Fruit fly (Drosophila melanogaster) whole organism, embryonic: ENCODE data around the gene CG5863.

Source experiments
- Aef1 ChIP-seq: fragments of 200-800 bp; sonication (Bioruptor generic); IDR thresholded peaks from 3 replicates; pipeline ENCODE4 v1.3.6; 2022; ENCODE audit warnings: missing biosample characterization, missing genetic modification characterization
- Antp ChIP-seq: fragments of 200-800 bp; sonication (Bioruptor generic); optimal IDR thresholded peaks from 3 replicates; lab custom pipeline; 2016; ENCODE audit warnings: missing biosample characterization, missing genetic modification characterization
- Bgb ChIP-seq: fragments of 200-800 bp; sonication (Bioruptor generic); IDR thresholded peaks from 2 replicates; pipeline ENCODE4 v1.3.6; 2022; ENCODE audit warnings: missing biosample characterization, missing genetic modification characterization; ENCODE audit not compliant: partially characterized antibody
- CG11723 ChIP-seq: fragments of 200-800 bp; sonication (Bioruptor generic); optimal IDR thresholded peaks from 2 replicates; lab custom pipeline; 2017; ENCODE audit warnings: missing biosample characterization, mild to moderate bottlenecking, missing genetic modification characterization
- CG14050 ChIP-seq: fragments of 200-800 bp; sonication (Bioruptor generic); IDR thresholded peaks from 3 replicates; pipeline ENCODE4 v1.3.6; 2022; ENCODE audit warnings: missing biosample characterization, missing genetic modification characterization
- CG1602 ChIP-seq: fragments of 200-800 bp; sonication (Bioruptor generic); optimal IDR thresholded peaks from 3 replicates; lab custom pipeline; 2016; ENCODE audit warnings: missing biosample characterization, missing genetic modification characterization
- CG17328 ChIP-seq: fragments of 200-800 bp; sonication (Bioruptor generic); IDR thresholded peaks from 2 replicates; pipeline ENCODE4 v1.3.6; 2022; ENCODE audit warnings: missing biosample characterization, missing genetic modification characterization
- CG17359 ChIP-seq: fragments of 200-800 bp; sonication (Bioruptor generic); optimal IDR thresholded peaks from 3 replicates; lab custom pipeline; 2018; ENCODE audit warnings: missing biosample characterization, mild to moderate bottlenecking, missing genetic modification characterization, moderate library complexity
- CG2875 ChIP-seq: fragments of 200-800 bp; sonication (Bioruptor generic); optimal IDR thresholded peaks from 2 replicates; lab custom pipeline; 2017; ENCODE audit warnings: missing biosample characterization, mild to moderate bottlenecking, missing genetic modification characterization, missing genetic modification reagents
- CG3163 ChIP-seq: fragments of 200-800 bp; sonication (Bioruptor generic); optimal IDR thresholded peaks from 3 replicates; lab custom pipeline; 2016; ENCODE audit warnings: missing biosample characterization, missing genetic modification characterization
- CG6272 ChIP-seq: fragments of 200-800 bp; sonication (Bioruptor generic); IDR thresholded peaks from 2 replicates; pipeline ENCODE4 v1.3.6; 2022; ENCODE audit warnings: missing biosample characterization, missing genetic modification characterization
- CG6689 ChIP-seq: fragments of 200-800 bp; sonication (Bioruptor generic); IDR thresholded peaks from 2 replicates; pipeline ENCODE4 v1.3.6; 2022; ENCODE audit warnings: missing biosample characterization, missing genetic modification characterization
- CG7556 ChIP-seq: fragments of 200-800 bp; sonication (Bioruptor generic); optimal IDR thresholded peaks from 2 replicates; lab custom pipeline; 2017; ENCODE audit warnings: missing biosample characterization, mild to moderate bottlenecking, missing genetic modification characterization
- Camta ChIP-seq: fragments of 200-800 bp; sonication (Bioruptor generic); optimal IDR thresholded peaks from 2 replicates; lab custom pipeline; 2016; ENCODE audit warnings: missing biosample characterization, missing genetic modification characterization
- D19B ChIP-seq: fragments of 200-800 bp; sonication (Bioruptor generic); optimal IDR thresholded peaks from 2 replicates; lab custom pipeline; 2017; ENCODE audit warnings: missing biosample characterization, mild to moderate bottlenecking, missing genetic modification characterization
- Dref ChIP-seq: fragments of 200-800 bp; sonication (Bioruptor generic); IDR thresholded peaks from 2 replicates; pipeline ENCODE4 v1.3.6; 2022; ENCODE audit warnings: missing biosample characterization, missing genetic modification characterization
- GATAe ChIP-seq: fragments of 200-800 bp; sonication (Bioruptor generic); conservative IDR thresholded peaks from 2 replicates; pipeline ENCODE4 v1.3.6; 2022; ENCODE audit warnings: missing biosample characterization, missing genetic modification characterization
- HLH3B ChIP-seq: fragments of 200-800 bp; sonication (Bioruptor generic); IDR thresholded peaks from 2 replicates; pipeline ENCODE4 v1.3.6; 2022; ENCODE audit warnings: missing biosample characterization, missing genetic modification characterization
- Hmr ChIP-seq: fragments of 200-800 bp; sonication (Bioruptor generic); optimal IDR thresholded peaks from 3 replicates; lab custom pipeline; 2017; ENCODE audit warnings: mild to moderate bottlenecking, missing biosample characterization, missing genetic modification reagents, missing genetic modification characterization
- MESR4 ChIP-seq: fragments of 200-800 bp; sonication (Bioruptor generic); optimal IDR thresholded peaks from 2 replicates; lab custom pipeline; 2018; ENCODE audit warnings: missing biosample characterization, mild to moderate bottlenecking, missing genetic modification characterization, moderate library complexity
- Max ChIP-seq: fragments of 200-800 bp; sonication (Bioruptor generic); optimal IDR thresholded peaks from 2 replicates; lab custom pipeline; 2016; ENCODE audit warnings: missing biosample characterization, mild to moderate bottlenecking, missing genetic modification characterization
- Mrtf ChIP-seq: fragments of 200-800 bp; sonication (Bioruptor generic); IDR thresholded peaks from 3 replicates; pipeline ENCODE4 v1.3.6; 2022; ENCODE audit warnings: missing biosample characterization, missing genetic modification characterization
- Nf-YA ChIP-seq: fragments of 200-800 bp; sonication (Bioruptor generic); IDR thresholded peaks from 2 replicates; pipeline ENCODE4 v1.3.6; 2022; ENCODE audit warnings: missing biosample characterization, missing genetic modification characterization
- Nf-YC ChIP-seq: fragments of 200-800 bp; optimal IDR thresholded peaks from 3 replicates; lab custom pipeline; 2019; ENCODE audit warnings: missing biosample characterization, mild to moderate bottlenecking, missing genetic modification characterization, moderate library complexity
- Scr ChIP-seq: fragments of 200-800 bp; sonication (Bioruptor generic); IDR thresholded peaks from 2 replicates; pipeline ENCODE4 v1.3.6; 2022; ENCODE audit warnings: missing biosample characterization, missing genetic modification characterization; ENCODE audit not compliant: partially characterized antibody
- Sox100B ChIP-seq: fragments of 200-800 bp; sonication (Bioruptor generic); optimal IDR thresholded peaks from 3 replicates; lab custom pipeline; 2018; ENCODE audit warnings: missing biosample characterization, mild to moderate bottlenecking, missing genetic modification characterization
- Stat92E ChIP-seq, 3 experiments: fragments of >200 bp in 2 of 3; fragments of 200-800 bp in 1 of 3; sonication (Bioruptor generic) in 1 of 3; optimal IDR thresholded peaks; 2 replicates each; lab custom pipeline; 2017 to 2019; ENCODE audit warnings: missing biosample characterization in 3 of 3, missing genetic modification characterization in 3 of 3, mild to moderate bottlenecking in 1 of 3, moderate library complexity in 1 of 3
- Taf1 ChIP-seq: fragments of 200-800 bp; sonication (Bioruptor generic); IDR thresholded peaks from 2 replicates; pipeline ENCODE4 v1.3.6; 2022; ENCODE audit warnings: missing biosample characterization, missing genetic modification characterization
- Trl ChIP-seq, 3 experiments: fragments of >200 bp in 2 of 3; fragments of 200-800 bp in 1 of 3; sonication (Bioruptor generic) in 1 of 3; optimal IDR thresholded peaks; 2 replicates in 1 of 3; 3 replicates in 2 of 3; lab custom pipeline; 2016 to 2017; ENCODE audit warnings: missing biosample characterization in 1 of 3, missing genetic modification characterization in 1 of 3
- Xbp1 ChIP-seq: fragments of 200-800 bp; sonication (Bioruptor generic); optimal IDR thresholded peaks from 3 replicates; lab custom pipeline; 2016; ENCODE audit warnings: missing biosample characterization, mild to moderate bottlenecking, missing genetic modification characterization
- ash1 ChIP-seq: fragments of 200-800 bp; sonication (Bioruptor generic); optimal IDR thresholded peaks from 2 replicates; lab custom pipeline; 2018; ENCODE audit warnings: missing biosample characterization, mild to moderate bottlenecking, missing genetic modification characterization
- btn ChIP-seq: fragments of 200-800 bp; sonication (Bioruptor generic); optimal IDR thresholded peaks from 2 replicates; lab custom pipeline; 2016; ENCODE audit warnings: missing biosample characterization, missing genetic modification characterization
- cad ChIP-seq: fragments of >200 bp; optimal IDR thresholded peaks from 2 replicates; lab custom pipeline; 2017; ENCODE audit warnings: missing biosample characterization, missing genetic modification characterization
- cas ChIP-seq: fragments of 200-800 bp; sonication (Bioruptor generic); IDR thresholded peaks from 2 replicates; pipeline ENCODE4 v1.3.6; 2022; ENCODE audit warnings: missing biosample characterization, missing genetic modification characterization
- dati ChIP-seq: fragments of 200-800 bp; sonication (Bioruptor generic); IDR thresholded peaks from 2 replicates; pipeline ENCODE4 v1.3.6; 2022; ENCODE audit warnings: missing biosample characterization, missing genetic modification characterization
- eve ChIP-seq, 2 experiments: fragments of >200 bp; optimal IDR thresholded peaks; 2 replicates each; lab custom pipeline; 2017; ENCODE audit warnings: missing biosample characterization in 2 of 2, missing genetic modification characterization in 2 of 2
- eyg ChIP-seq: fragments of 200-800 bp; sonication (Bioruptor generic); optimal IDR thresholded peaks from 3 replicates; lab custom pipeline; 2016; ENCODE audit warnings: missing biosample characterization, missing genetic modification characterization
- grau ChIP-seq: fragments of 200-800 bp; optimal IDR thresholded peaks from 3 replicates; lab custom pipeline; 2019; ENCODE audit warnings: missing biosample characterization, mild to moderate bottlenecking, missing genetic modification characterization, moderate library complexity
- ham ChIP-seq: fragments of 200-800 bp; sonication (Bioruptor generic); IDR thresholded peaks from 2 replicates; pipeline ENCODE4 v1.3.6; 2022; ENCODE audit warnings: missing biosample characterization, missing genetic modification characterization
- jigr1 ChIP-seq: fragments of 200-800 bp; sonication (Bioruptor generic); IDR thresholded peaks from 3 replicates; pipeline ENCODE4 v1.3.6; 2022; ENCODE audit warnings: missing biosample characterization, missing genetic modification characterization
- klu ChIP-seq: fragments of 200-800 bp; sonication (Bioruptor generic); IDR thresholded peaks from 2 replicates; pipeline ENCODE4 v1.3.6; 2022; ENCODE audit warnings: missing biosample characterization, missing genetic modification characterization
- knrl ChIP-seq: fragments of 200-800 bp; sonication (Bioruptor generic); IDR thresholded peaks from 3 replicates; pipeline ENCODE4 v1.3.6; 2022; ENCODE audit warnings: missing biosample characterization, missing genetic modification characterization; ENCODE audit not compliant: partially characterized antibody
- nom ChIP-seq: fragments of 200-800 bp; sonication (Bioruptor generic); optimal IDR thresholded peaks from 2 replicates; lab custom pipeline; 2017; ENCODE audit warnings: missing biosample characterization, missing genetic modification characterization, mild to moderate bottlenecking, moderate library complexity, missing genetic modification reagents
- p53 ChIP-seq: fragments of 200-800 bp; sonication (Bioruptor generic); optimal IDR thresholded peaks from 2 replicates; lab custom pipeline; 2016; ENCODE audit warnings: missing biosample characterization, missing genetic modification characterization
- pb ChIP-seq: fragments of 200-800 bp; sonication (Bioruptor generic); optimal IDR thresholded peaks from 3 replicates; lab custom pipeline; 2016; ENCODE audit warnings: missing biosample characterization, missing genetic modification characterization
- ro ChIP-seq: fragments of 200-800 bp; sonication (Bioruptor generic); IDR thresholded peaks from 2 replicates; pipeline ENCODE4 v1.3.6; 2022; ENCODE audit warnings: missing biosample characterization, missing genetic modification characterization
- schlank ChIP-seq: fragments of 200-800 bp; sonication (Bioruptor generic); optimal IDR thresholded peaks from 2 replicates; lab custom pipeline; 2018; ENCODE audit warnings: missing biosample characterization, mild to moderate bottlenecking, missing genetic modification characterization
- sug ChIP-seq: fragments of 200-800 bp; optimal IDR thresholded peaks from 2 replicates; lab custom pipeline; 2019; ENCODE audit warnings: missing biosample characterization, mild to moderate bottlenecking, missing genetic modification characterization, moderate library complexity
- toy ChIP-seq: fragments of 200-800 bp; sonication (Bioruptor generic); IDR thresholded peaks from 2 replicates; pipeline ENCODE4 v1.3.6; 2022; ENCODE audit warnings: missing biosample characterization, missing genetic modification characterization
- unc-4 ChIP-seq: fragments of 200-800 bp; sonication (Bioruptor generic); IDR thresholded peaks from 2 replicates; pipeline ENCODE4 v1.3.6; 2022; ENCODE audit warnings: missing biosample characterization, missing genetic modification characterization; ENCODE audit not compliant: partially characterized antibody

Gene CG5863

DNA sequence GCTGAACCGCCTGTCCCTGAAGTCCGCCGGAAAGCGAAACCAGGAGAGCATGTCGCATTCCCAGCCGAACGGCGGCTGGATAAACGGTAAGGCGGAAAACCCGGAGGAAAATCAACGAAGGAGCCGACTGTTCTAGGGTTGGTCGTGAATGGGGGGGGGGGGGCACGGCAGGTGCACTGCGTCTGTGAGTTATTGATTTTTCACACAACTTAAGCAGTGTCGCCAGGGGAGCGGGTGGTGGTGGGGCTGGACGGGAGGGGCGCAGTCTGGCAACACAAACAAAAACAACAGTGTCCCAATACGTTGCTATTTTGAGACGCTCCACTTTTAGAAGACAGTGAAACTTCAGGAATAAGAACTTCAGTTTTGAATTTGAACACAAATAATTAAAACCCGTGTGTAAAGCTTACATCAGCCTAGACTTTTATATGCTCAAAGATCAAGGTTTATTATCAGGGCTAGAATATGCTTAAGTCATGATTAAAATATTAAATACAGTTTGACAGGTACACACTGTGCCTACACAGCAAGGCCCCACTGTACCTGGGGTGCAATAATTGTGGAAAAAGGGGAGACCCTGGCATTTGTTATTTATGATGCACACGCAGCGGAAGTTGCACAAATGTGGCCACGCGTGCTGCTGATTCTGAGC lies 24.6 kb upstream of the CG5863 start (continued):
- no peak for TF ChIP-seq GATAe
- TF ChIP-seq schlank (tag; lab: Kevin White, UChicago): no peak
- no peak for TF ChIP-seq cad (GFP tag; lab: Kevin White, UChicago)
- TF ChIP-seq sug (tag; lab: Kevin White, UChicago): peak; percentile 11
- TF ChIP-seq eyg: no peak
- peak; percentile 45 for TF ChIP-seq CG1602 (GFP tag; lab: Kevin White, UChicago)
- peak; percentile 57; the same call in 2 of the 3 replicates for TF ChIP-seq Aef1 (GFP tag; lab: Robert Waterston, UW)
- no peak for TF ChIP-seq Stat92E (GFP tag; optimal IDR thresholded peaks at IDR 0.05; lab: Kevin White, UChicago)
- TF ChIP-seq ham (GFP tag; lab: Robert Waterston, UW): no peak
- peak; percentile 2 for TF ChIP-seq btn (GFP tag; lab: Kevin White, UChicago)
- no peak for TF ChIP-seq jigr1 (GFP tag; lab: Robert Waterston, UW)
- TF ChIP-seq Bgb (GFP tag; lab: Robert Waterston, UW): no peak
- peak; percentile 72 for TF ChIP-seq Mrtf (GFP tag; lab: Robert Waterston, UW)
- peak; percentile 40; the same call in 1 of the 2 replicates for TF ChIP-seq CG6272 (GFP tag; lab: Robert Waterston, UW)
- no peak for TF ChIP-seq Dref (GFP tag; lab: Robert Waterston, UW)
- peak; percentile 29 for TF ChIP-seq nom
- TF ChIP-seq Sox100B: peak; percentile 73
- no peak; the same call in 1 of the 2 replicates for TF ChIP-seq Taf1 (GFP tag; lab: Robert Waterston, UW)
- no peak for TF ChIP-seq CG3163 (GFP tag; lab: Kevin White, UChicago)
- no peak for TF ChIP-seq klu (GFP tag; lab: Robert Waterston, UW)
- no peak for TF ChIP-seq Trl (optimal IDR thresholded peaks at IDR 0.05; lab: Kevin White, UChicago)
- TF ChIP-seq Trl (GFP tag; optimal IDR thresholded peaks at IDR 0.05; lab: Kevin White, UChicago): peak; percentile 36
- no peak for TF ChIP-seq unc-4 (GFP tag; lab: Robert Waterston, UW)
- peak; percentile 84 for TF ChIP-seq CG17328 (GFP tag; lab: Robert Waterston, UW)
- peak; percentile 68 for TF ChIP-seq CG14050
- no peak for TF ChIP-seq toy (GFP tag; lab: Robert Waterston, UW)
- TF ChIP-seq CG2875: peak; percentile 71
- TF ChIP-seq grau: peak; percentile 95
- peak; percentile 6 for TF ChIP-seq Nf-YC
- peak; percentile 45 for TF ChIP-seq Max (GFP tag; lab: Kevin White, UChicago)
- peak; percentile 86 for TF ChIP-seq CG17359 (tag; lab: Kevin White, UChicago)
- TF ChIP-seq D19B (GFP tag; lab: Kevin White, UChicago): peak; percentile 10
- peak; percentile 57; the same call in 1 of the 2 replicates for TF ChIP-seq Nf-YA (GFP tag; lab: Robert Waterston, UW)
- no peak for TF ChIP-seq cas
- peak; percentile 55 for TF ChIP-seq dati (GFP tag; lab: Robert Waterston, UW)
- TF ChIP-seq pb (GFP tag; lab: Kevin White, UChicago): no peak
- TF ChIP-seq CG7556 (GFP tag; lab: Kevin White, UChicago): peak; percentile 58
- no peak for TF ChIP-seq MESR4 (GFP tag; lab: Kevin White, UChicago)
- peak; percentile 30 for TF ChIP-seq Hmr (GFP tag; lab: Kevin White, UChicago)
- no peak for TF ChIP-seq ro
- peak; percentile 29 for TF ChIP-seq Camta (GFP tag; lab: Kevin White, UChicago)
- TF ChIP-seq CG11723: peak; percentile 25
- TF ChIP-seq eve (GFP tag; optimal IDR thresholded peaks at IDR 0.05; lab: Kevin White, UChicago): peak in 1 of 2 experiments; percentile 57
- TF ChIP-seq knrl (GFP tag; lab: Robert Waterston, UW): no peak
- no peak for TF ChIP-seq p53
- TF ChIP-seq Xbp1: peak; percentile 71
- no peak for TF ChIP-seq ash1 (GFP tag; lab: Kevin White, UChicago)
- TF ChIP-seq HLH3B (GFP tag; lab: Robert Waterston, UW): peak; percentile 75
- peak; percentile 55 for TF ChIP-seq Antp (GFP tag; lab: Kevin White, UChicago)
- peak; percentile 74 for TF ChIP-seq CG6689 (GFP tag; lab: Robert Waterston, UW)
- no peak for TF ChIP-seq Scr (GFP tag; lab: Robert Waterston, UW)
